Fruit fly (Drosophila melanogaster): ENCODE data around the gene CG15544.

CG15544 gene

DNA sequence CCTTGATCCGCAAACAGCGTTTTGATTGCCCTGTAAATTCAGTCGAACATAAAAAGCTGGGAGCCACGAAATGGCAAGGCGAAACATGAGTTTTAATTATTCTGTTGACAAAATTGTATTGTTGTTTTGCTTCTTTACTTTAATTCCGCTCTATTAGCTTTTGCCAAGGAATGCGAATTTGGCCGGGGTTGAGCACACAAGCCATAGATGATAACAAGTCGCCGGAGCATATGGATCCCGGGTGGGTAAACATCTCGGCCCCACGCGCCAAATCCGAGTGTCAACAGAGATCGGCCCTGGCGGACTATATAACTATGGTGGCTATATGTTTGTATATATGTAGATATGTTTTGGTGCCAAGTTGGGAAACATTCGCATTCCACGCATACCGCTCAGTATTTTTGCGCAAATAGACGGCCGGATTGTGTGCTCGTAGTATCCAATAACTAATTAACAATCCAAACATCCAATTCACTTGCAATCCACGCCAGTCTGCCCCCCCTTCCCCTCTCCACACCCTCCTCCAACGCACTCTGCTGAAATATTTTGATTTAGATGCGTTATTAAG is 25.4 kb upstream of the CG15544 start (continued):
- TF ChIP-seq CG18619 (GFP tag; optimal IDR thresholded peaks at IDR 0.05) (peak; percentile 50), caup (GFP tag; optimal IDR thresholded peaks at IDR 0.05; ENCODE audit: severe bottlenecking) (peak; percentile 62), CG9876 (GFP tag; optimal IDR thresholded peaks at IDR 0.05) (no peak), CG32532 (GFP tag; IDR thresholded peaks at IDR 0.05) (no peak), CG1233 (GFP tag; optimal IDR thresholded peaks at IDR 0.05) (peak; percentile 20), CG11695 (GFP tag; IDR thresholded peaks at IDR 0.05) (0 out of 3 replicates have a peak, but pooled peaks have one; percentile 33), Dip3 (GFP tag; optimal IDR thresholded peaks at IDR 0.05) (peak; percentile 8), Nf-YA (GFP tag; IDR thresholded peaks at IDR 0.05) (no peak), CG13894 (tag; optimal IDR thresholded peaks at IDR 0.05) (peak; percentile 44), bcd (GFP tag; optimal IDR thresholded peaks at IDR 0.05) (peak; percentile 25), pho (GFP tag; optimal IDR thresholded peaks at IDR 0.05) (peak; percentile 61), toy (GFP tag; IDR thresholded peaks at IDR 0.05) (0 out of 2 replicates have a peak, but pooled peaks have one; percentile 16), Dbx (GFP tag; IDR thresholded peaks at IDR 0.05) (peak; percentile 33; the same call in 1 of the 3 replicates), Bteb2 (GFP tag; optimal IDR thresholded peaks at IDR 0.05) (peak; percentile 34), Pdp1 (GFP tag; optimal IDR thresholded peaks at IDR 0.05) (peak in 1 of 2 experiments; percentile 21), CG8478 (optimal IDR thresholded peaks at IDR 0.05) (no peak), CG6813 (GFP tag; optimal IDR thresholded peaks at IDR 0.05) (peak; percentile 40), Meics (GFP tag; optimal IDR thresholded peaks at IDR 0.05) (peak; percentile 45), scrt (GFP tag; optimal IDR thresholded peaks at IDR 0.05) (peak; percentile 29), CG7928 (GFP tag; optimal IDR thresholded peaks at IDR 0.05) (peak; percentile 35), Rx (GFP tag; IDR thresholded peaks at IDR 0.05) (no peak), NFAT (GFP tag; IDR thresholded peaks at IDR 0.05) (peak; percentile 37; the same call in 1 of the 2 replicates), CG18599 (GFP tag; optimal IDR thresholded peaks at IDR 0.05) (peak; percentile 63), vfl (GFP tag; optimal IDR thresholded peaks at IDR 0.05) (no peak), Atf-2 (GFP tag; optimal IDR thresholded peaks at IDR 0.05) (no peak), klu (GFP tag; IDR thresholded peaks at IDR 0.05) (no peak), maf-S (GFP tag; optimal IDR thresholded peaks at IDR 0.05) (peak; percentile 22), vnd (GFP tag; IDR thresholded peaks at IDR 0.05; ENCODE audit: partially characterized antibody) (no peak), tio (GFP tag; optimal IDR thresholded peaks at IDR 0.05) (peak; percentile 11), CG17612 (GFP tag; IDR thresholded peaks at IDR 0.05) (no peak), CG6654 (GFP tag; optimal IDR thresholded peaks at IDR 0.05) (no peak), CG34422 (GFP tag; IDR thresholded peaks at IDR 0.05) (no peak), en (GFP tag; optimal IDR thresholded peaks at IDR 0.05) (no peak), sr (GFP tag; IDR thresholded peaks at IDR 0.05) (no peak), CG7556 (GFP tag; optimal IDR thresholded peaks at IDR 0.05) (no peak), CG12769 (tag; optimal IDR thresholded peaks at IDR 0.05) (peak; percentile 71), CG6854 (GFP tag; optimal IDR thresholded peaks at IDR 0.05) (peak; percentile 40), Nf-YB (GFP tag; optimal IDR thresholded peaks at IDR 0.05) (no peak), CG12744 (GFP tag; optimal IDR thresholded peaks at IDR 0.05) (peak; percentile 9), Side (GFP tag; optimal IDR thresholded peaks at IDR 0.05) (peak; percentile 30), CG4617 (GFP tag; optimal IDR thresholded peaks at IDR 0.05; ENCODE audit: borderline replicate concordance) (no peak), Mes4 (GFP tag; optimal IDR thresholded peaks at IDR 0.05) (no peak), CG2116 (GFP tag; optimal IDR thresholded peaks at IDR 0.05) (no peak), CG14014 (GFP tag; IDR thresholded peaks at IDR 0.05) (peak; percentile 60; the same call in 1 of the 2 replicates), mirr (GFP tag; optimal IDR thresholded peaks at IDR 0.05) (peak; percentile 50), Bdp1 (GFP tag; optimal IDR thresholded peaks at IDR 0.05) (no peak), mld (GFP tag; IDR thresholded peaks at IDR 0.05; ENCODE audit: partially characterized antibody) (no peak), Eip74EF (GFP tag; optimal IDR thresholded peaks at IDR 0.05) (no peak), CG16863 (GFP tag; optimal IDR thresholded peaks at IDR 0.05) (no peak), CG15011 (GFP tag; optimal IDR thresholded peaks at IDR 0.05) (peak; percentile 17)

Measured in whole organism, embryonic.